Worm (Caenorhabditis elegans): ENCODE measurements around the gene mig-10.
A peak's percentile ranks its signal among the peaks of the same experiment; 100 is the strongest.

DNA sequence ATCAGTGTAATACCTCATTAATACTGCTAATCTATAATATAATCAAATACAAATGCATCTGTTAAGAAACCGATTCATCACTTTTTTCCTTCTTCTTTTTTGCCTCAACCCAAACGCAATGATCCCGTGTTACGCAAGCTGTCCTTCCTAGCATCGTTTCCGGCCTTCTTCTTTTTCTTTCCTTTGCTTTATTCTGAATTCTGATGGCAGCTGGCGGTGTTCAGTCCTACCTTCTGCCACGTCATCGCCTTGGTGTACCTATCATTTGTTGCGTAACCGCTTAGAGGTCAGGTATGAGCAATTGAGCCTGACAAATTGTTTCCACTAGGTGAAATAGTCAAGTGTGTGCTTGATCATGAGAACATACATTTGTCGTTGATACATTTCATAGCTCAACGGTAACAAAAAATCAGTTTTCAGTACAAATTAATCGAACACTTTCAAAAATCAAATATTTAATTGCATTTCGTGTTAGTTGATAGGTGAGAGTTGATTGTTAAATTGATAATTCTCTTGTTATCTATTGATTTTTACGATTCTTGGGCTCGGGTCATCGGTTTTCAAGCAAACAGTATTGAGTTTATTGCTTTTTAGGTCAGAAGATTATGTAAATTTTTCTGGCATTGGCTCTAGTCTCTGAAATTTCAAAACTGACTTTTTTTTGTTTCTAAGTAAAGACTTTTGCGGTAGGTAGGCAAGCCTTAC, 19.5 kb downstream of the mig-10 start:
- peak; percentile 38; the same call in 1 of the 2 replicates for TF ChIP-seq pes-1 (GFP tag; IDR thresholded peaks at IDR 0.05)
- TF ChIP-seq ama-1 (optimal IDR thresholded peaks at IDR 0.05) = no peak
- peak; percentile 30 for TF ChIP-seq hmg-4 (GFP tag; optimal IDR thresholded peaks at IDR 0.05)
- no peak for TF ChIP-seq hnd-1 (tag; optimal IDR thresholded peaks at IDR 0.05)
- TF ChIP-seq hmbx-1 (tag; optimal IDR thresholded peaks at IDR 0.05) = no peak
- no peak for TF ChIP-seq aly-1 (tag; optimal IDR thresholded peaks at IDR 0.05)
- no peak for TF ChIP-seq B0310.2 (tag; optimal IDR thresholded peaks at IDR 0.05)
- no peak for TF ChIP-seq sea-1 (GFP tag; conservative IDR thresholded peaks at IDR 0.05)
- TF ChIP-seq tbx-11 (GFP tag; IDR thresholded peaks at IDR 0.05) = no peak
- no peak for TF ChIP-seq flt-1 (GFP tag; IDR thresholded peaks at IDR 0.05)
- TF ChIP-seq F13C5.2 (tag; optimal IDR thresholded peaks at IDR 0.05) = no peak
- TF ChIP-seq scrt-1 (GFP tag; IDR thresholded peaks at IDR 0.05) = no peak

Data from whole organism, early embryonic.